Worm (Caenorhabditis elegans): ENCODE data around the gene arrd-7.

ce11 chrII:12058298-12058697 lies 4.1 kb downstream of the arrd-7 start:
- TF ChIP-seq nhr-28 (tag; optimal IDR thresholded peaks at IDR 0.05) (no peak), unc-62 (GFP tag; optimal IDR thresholded peaks at IDR 0.05) (no peak), tbx-2 (tag; optimal IDR thresholded peaks at IDR 0.05) (no peak), ama-1 (optimal IDR thresholded peaks at IDR 0.05) (peak; percentile 83), eor-1 (tag; optimal IDR thresholded peaks at IDR 0.05) (no peak), ztf-11 (tag; optimal IDR thresholded peaks at IDR 0.05) (no peak), nhr-12 (tag; optimal IDR thresholded peaks at IDR 0.05) (no peak), zag-1 (tag; optimal IDR thresholded peaks at IDR 0.05) (no peak), R02D3.7 (tag; optimal IDR thresholded peaks at IDR 0.05) (no peak), pqm-1 (tag; optimal IDR thresholded peaks at IDR 0.05) (no peak), nhr-76 (tag; optimal IDR thresholded peaks at IDR 0.05) (no peak), snpc-4 (tag; optimal IDR thresholded peaks at IDR 0.05) (no peak)

Measured in whole organism, L3 larva.